Fruit fly (Drosophila melanogaster) whole organism, embryonic: Measurements from ENCODE around the gene Tfb4.

Experiments used
- NC2β ChIP-seq: fragments of 200-800 bp; sonication (Bioruptor generic); optimal IDR thresholded peaks from 2 replicates; lab custom pipeline; 2016; ENCODE audit warnings: missing biosample characterization, missing genetic modification characterization
- chinmo ChIP-seq: fragments of 200-800 bp; sonication (Bioruptor generic); IDR thresholded peaks from 4 replicates; pipeline ENCODE4 v1.3.6; 2022; ENCODE audit warnings: missing biosample characterization, missing genetic modification characterization; ENCODE audit not compliant: partially characterized antibody

dm6 chr2L:1126527-1126926 lies 23.9 kb downstream of the Tfb4 start:
- TF ChIP-seq NC2β (GFP tag; lab: Kevin White, UChicago) (no peak), chinmo (GFP tag; lab: Robert Waterston, UW) (no peak)
